2 worm cellular contexts compared by ENCODE assay signal in the genomic region with DNA sequence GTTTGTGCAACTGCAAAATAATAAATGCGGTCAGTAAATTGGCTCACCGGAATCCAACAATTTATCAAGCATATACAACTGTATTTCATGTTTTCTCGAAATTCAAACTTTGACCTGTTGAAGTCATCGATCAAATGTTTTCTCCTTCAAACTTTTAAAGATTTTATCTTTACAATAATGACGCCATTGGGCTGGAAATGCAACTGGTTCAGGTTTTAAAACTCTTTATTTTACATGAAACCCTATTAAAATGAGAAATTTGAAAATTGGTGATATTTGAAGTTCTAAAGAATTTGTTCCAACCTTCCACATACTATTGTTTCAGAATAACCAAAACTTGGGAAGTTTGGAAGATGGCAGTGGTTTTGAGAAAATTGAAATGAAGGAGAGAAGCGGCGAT.
A peak's percentile ranks its signal among the peaks of the same experiment; 100 is the strongest.
TF ChIP-seq lines count a peak whose summit lies in the region.

No protein-coding gene starts in this region.

TF ChIP-seq in whole organism, L1 larva, 84 proteins besides CTCF, POLR2A, EP300 and RAD21:
- TF ChIP-seq nhr-85 (tag; lab: Kevin White, UChicago) (peak; percentile 63), egl-27 (tag; optimal IDR thresholded peaks at IDR 0.05; lab: Kevin White, UChicago) (no peak)

TF ChIP-seq in whole organism, L4 larva, 104 proteins besides CTCF, POLR2A, EP300 and RAD21:
- TF ChIP-seq aha-1 (tag; lab: Kevin White, UChicago) (peak; percentile 63), nhr-42 (GFP tag; IDR thresholded peaks at IDR 0.05; lab: Robert Waterston, UW) (no peak), ztf-11 (tag; optimal IDR thresholded peaks at IDR 0.05; lab: Kevin White, UChicago) (no peak), hmg-1.1 (GFP tag; IDR thresholded peaks at IDR 0.05; lab: Robert Waterston, UW) (no peak), nhr-111 (GFP tag; optimal IDR thresholded peaks at IDR 0.05; lab: Kevin White, UChicago) (no peak), hlh-11 (tag; optimal IDR thresholded peaks at IDR 0.05; lab: Kevin White, UChicago) (no peak)
TF ChIP-seq in whole organism, L4 larva: peak in this region for 1.

Comparison
In these comparisons a context has a peak if more than half of its experiments do, and no peak if none do; other contexts are left out.
1. Of the 29 proteins assayed by ChIP-seq in both whole organism, L4 larva and whole organism, L1 larva: peak only in whole organism, L4 larva: aha-1; only in whole organism, L1 larva: none; in both: none; in neither: 28.